Fruit fly (Drosophila melanogaster) whole organism, embryonic: Measurements from ENCODE around the gene CG14655.

Experiments
- Adf1 ChIP-seq: fragments of 200-800 bp; sonication (Bioruptor generic); IDR thresholded peaks from 2 replicates; pipeline ENCODE4 v1.3.6; 2022; ENCODE audit warnings: missing biosample characterization, missing genetic modification characterization
- CG10147 ChIP-seq: fragments of 200-800 bp; sonication (Bioruptor generic); optimal IDR thresholded peaks from 2 replicates; lab custom pipeline; 2019; ENCODE audit warnings: missing biosample characterization, mild to moderate bottlenecking, missing genetic modification characterization, moderate library complexity
- CG10267 ChIP-seq: fragments of 200-800 bp; sonication (Bioruptor generic); optimal IDR thresholded peaks from 2 replicates; lab custom pipeline; 2018; ENCODE audit warnings: missing biosample characterization, mild to moderate bottlenecking, missing genetic modification characterization, moderate library complexity
- CG10543 ChIP-seq: fragments of 200-800 bp; sonication (Bioruptor generic); optimal IDR thresholded peaks from 3 replicates; lab custom pipeline; 2017; ENCODE audit warnings: missing biosample characterization, mild to moderate bottlenecking, missing genetic modification characterization, moderate library complexity
- CG12155 ChIP-seq: fragments of 200-800 bp; sonication (Bioruptor generic); optimal IDR thresholded peaks from 3 replicates; lab custom pipeline; 2016; ENCODE audit warnings: missing biosample characterization, missing genetic modification characterization
- CG12219 ChIP-seq: fragments of 200-800 bp; sonication (Bioruptor generic); optimal IDR thresholded peaks from 3 replicates; lab custom pipeline; 2018; ENCODE audit warnings: missing biosample characterization, mild to moderate bottlenecking, missing genetic modification characterization
- CG12659 ChIP-seq: fragments of 200-800 bp; sonication (Bioruptor generic); optimal IDR thresholded peaks from 3 replicates; lab custom pipeline; 2017; ENCODE audit warnings: mild to moderate bottlenecking, missing biosample characterization, missing genetic modification reagents, missing genetic modification characterization
- CG13894 ChIP-seq: fragments of 200-800 bp; sonication (Bioruptor generic); optimal IDR thresholded peaks from 3 replicates; lab custom pipeline; 2018; ENCODE audit warnings: missing biosample characterization, mild to moderate bottlenecking, missing genetic modification characterization, moderate library complexity
- CG15269 ChIP-seq: fragments of 200-800 bp; sonication (Bioruptor generic); optimal IDR thresholded peaks from 2 replicates; lab custom pipeline; 2018; ENCODE audit warnings: missing biosample characterization, mild to moderate bottlenecking, missing genetic modification characterization, moderate library complexity
- CG18476 ChIP-seq: fragments of 200-800 bp; sonication (Bioruptor generic); optimal IDR thresholded peaks from 2 replicates; lab custom pipeline; 2016; ENCODE audit warnings: missing biosample characterization, mild to moderate bottlenecking, missing genetic modification characterization
- CG2199 ChIP-seq: fragments of 200-800 bp; sonication (Bioruptor generic); IDR thresholded peaks from 3 replicates; pipeline ENCODE4 v1.3.6; 2022; ENCODE audit warnings: missing biosample characterization, missing genetic modification characterization
- CG32767 ChIP-seq: fragments of 200-800 bp; sonication (Bioruptor generic); IDR thresholded peaks from 2 replicates; pipeline ENCODE4 v1.3.6; 2022; ENCODE audit warnings: missing biosample characterization, missing genetic modification characterization
- CG34224 ChIP-seq: fragments of 200-800 bp; sonication (Bioruptor generic); IDR thresholded peaks from 3 replicates; pipeline ENCODE4 v1.3.6; 2022; ENCODE audit warnings: missing biosample characterization, missing genetic modification characterization; ENCODE audit not compliant: partially characterized antibody
- CG34422 ChIP-seq: fragments of 200-800 bp; sonication (Bioruptor generic); IDR thresholded peaks from 3 replicates; pipeline ENCODE4 v1.3.6; 2022; ENCODE audit warnings: missing biosample characterization, missing genetic modification characterization
- CG42726 ChIP-seq: fragments of 200-800 bp; sonication (Bioruptor generic); IDR thresholded peaks from 2 replicates; pipeline ENCODE4 v1.3.6; 2022; ENCODE audit warnings: missing biosample characterization, missing genetic modification characterization; ENCODE audit not compliant: partially characterized antibody
- CG4820 ChIP-seq: fragments of 200-800 bp; sonication (Bioruptor generic); optimal IDR thresholded peaks from 3 replicates; lab custom pipeline; 2016; ENCODE audit warnings: missing biosample characterization, missing genetic modification characterization
- CG6791 ChIP-seq: fragments of 200-800 bp; sonication (Bioruptor generic); IDR thresholded peaks from 3 replicates; pipeline ENCODE4 v1.3.6; 2022; ENCODE audit warnings: missing biosample characterization, missing genetic modification characterization; ENCODE audit not compliant: partially characterized antibody
- CG7987 ChIP-seq: fragments of 200-800 bp; sonication (Bioruptor generic); optimal IDR thresholded peaks from 2 replicates; lab custom pipeline; 2018; ENCODE audit warnings: missing biosample characterization, mild to moderate bottlenecking, missing genetic modification characterization, moderate library complexity
- CG8924 ChIP-seq: fragments of 200-800 bp; optimal IDR thresholded peaks from 3 replicates; lab custom pipeline; 2019; ENCODE audit warnings: missing biosample characterization, mild to moderate bottlenecking, missing genetic modification characterization, moderate library complexity
- CG9932 ChIP-seq: fragments of 200-800 bp; sonication (Bioruptor generic); IDR thresholded peaks from 2 replicates; pipeline ENCODE4 v1.3.6; 2022; ENCODE audit warnings: missing biosample characterization, missing genetic modification characterization
- Deaf1 ChIP-seq: fragments of 200-800 bp; optimal IDR thresholded peaks from 3 replicates; lab custom pipeline; 2019; ENCODE audit warnings: missing biosample characterization, mild to moderate bottlenecking, missing genetic modification characterization, moderate library complexity
- Fer1 ChIP-seq: fragments of 200-800 bp; sonication (Bioruptor generic); optimal IDR thresholded peaks from 2 replicates; lab custom pipeline; 2017; ENCODE audit warnings: missing biosample characterization, mild to moderate bottlenecking, missing genetic modification characterization
- Hmr ChIP-seq: fragments of 200-800 bp; sonication (Bioruptor generic); optimal IDR thresholded peaks from 3 replicates; lab custom pipeline; 2017; ENCODE audit warnings: mild to moderate bottlenecking, missing biosample characterization, missing genetic modification reagents, missing genetic modification characterization
- MESR4 ChIP-seq: fragments of 200-800 bp; sonication (Bioruptor generic); optimal IDR thresholded peaks from 2 replicates; lab custom pipeline; 2018; ENCODE audit warnings: missing biosample characterization, mild to moderate bottlenecking, missing genetic modification characterization, moderate library complexity
- Myb ChIP-seq: fragments of 200-800 bp; sonication (Bioruptor generic); optimal IDR thresholded peaks from 2 replicates; lab custom pipeline; 2016; ENCODE audit warnings: missing biosample characterization, missing genetic modification characterization
- NfI ChIP-seq: fragments of 200-800 bp; sonication (Bioruptor generic); optimal IDR thresholded peaks from 3 replicates; lab custom pipeline; 2018; ENCODE audit warnings: missing biosample characterization, mild to moderate bottlenecking, missing genetic modification characterization, moderate library complexity
- Opbp ChIP-seq: fragments of 200-800 bp; sonication (Bioruptor generic); IDR thresholded peaks from 3 replicates; pipeline ENCODE4 v1.3.6; 2022; ENCODE audit warnings: missing biosample characterization, missing genetic modification characterization; ENCODE audit not compliant: partially characterized antibody
- Scr ChIP-seq: fragments of 200-800 bp; sonication (Bioruptor generic); IDR thresholded peaks from 2 replicates; pipeline ENCODE4 v1.3.6; 2022; ENCODE audit warnings: missing biosample characterization, missing genetic modification characterization; ENCODE audit not compliant: partially characterized antibody
- Trl ChIP-seq, 3 experiments: fragments of >200 bp in 2 of 3; fragments of 200-800 bp in 1 of 3; sonication (Bioruptor generic) in 1 of 3; optimal IDR thresholded peaks; 2 replicates in 1 of 3; 3 replicates in 2 of 3; lab custom pipeline; 2016 to 2017; ENCODE audit warnings: missing biosample characterization in 1 of 3, missing genetic modification characterization in 1 of 3
- abd-A ChIP-seq: fragments of 200-800 bp; sonication (Bioruptor generic); optimal IDR thresholded peaks from 3 replicates; lab custom pipeline; 2019; ENCODE audit warnings: missing biosample characterization, mild to moderate bottlenecking, missing genetic modification characterization, moderate library complexity
- amos ChIP-seq: fragments of 200-800 bp; sonication (Bioruptor generic); IDR thresholded peaks from 2 replicates; pipeline ENCODE4 v1.3.6; 2022; ENCODE audit warnings: missing biosample characterization, missing genetic modification characterization; ENCODE audit not compliant: partially characterized antibody
- aop ChIP-seq: fragments of 200-800 bp; sonication (Bioruptor generic); IDR thresholded peaks from 2 replicates; pipeline ENCODE4 v1.3.6; 2022; ENCODE audit warnings: missing biosample characterization, missing genetic modification characterization
- ash1 ChIP-seq: fragments of 200-800 bp; sonication (Bioruptor generic); optimal IDR thresholded peaks from 2 replicates; lab custom pipeline; 2018; ENCODE audit warnings: missing biosample characterization, mild to moderate bottlenecking, missing genetic modification characterization
- bbx ChIP-seq: fragments of 200-800 bp; sonication (Bioruptor generic); IDR thresholded peaks from 2 replicates; pipeline ENCODE4 v1.3.6; 2022; ENCODE audit warnings: missing biosample characterization, missing genetic modification characterization; ENCODE audit not compliant: partially characterized antibody
- cg ChIP-seq: fragments of 200-800 bp; sonication (Bioruptor generic); optimal IDR thresholded peaks from 3 replicates; lab custom pipeline; 2019; ENCODE audit warnings: missing biosample characterization, mild to moderate bottlenecking, missing genetic modification characterization, moderate library complexity
- chinmo ChIP-seq: fragments of 200-800 bp; sonication (Bioruptor generic); IDR thresholded peaks from 4 replicates; pipeline ENCODE4 v1.3.6; 2022; ENCODE audit warnings: missing biosample characterization, missing genetic modification characterization; ENCODE audit not compliant: partially characterized antibody
- chn ChIP-seq: fragments of 200-800 bp; sonication (Bioruptor generic); optimal IDR thresholded peaks from 2 replicates; lab custom pipeline; 2016; ENCODE audit warnings: missing biosample characterization, missing genetic modification characterization
- fd96Cb ChIP-seq: fragments of 200-800 bp; sonication (Bioruptor generic); optimal IDR thresholded peaks from 2 replicates; lab custom pipeline; 2018; ENCODE audit warnings: missing biosample characterization, mild to moderate bottlenecking, missing genetic modification characterization, moderate library complexity
- gce ChIP-seq: fragments of 200-800 bp; sonication (Bioruptor generic); IDR thresholded peaks from 3 replicates; pipeline ENCODE4 v1.3.6; 2022; ENCODE audit warnings: missing biosample characterization, missing genetic modification characterization
- kni ChIP-seq: fragments of 200-800 bp; sonication (Bioruptor generic); optimal IDR thresholded peaks from 3 replicates; lab custom pipeline; 2017; ENCODE audit warnings: mild to moderate bottlenecking, missing biosample characterization, missing genetic modification reagents, missing genetic modification characterization
- mirr ChIP-seq: fragments of 200-800 bp; sonication (Bioruptor generic); optimal IDR thresholded peaks from 3 replicates; lab custom pipeline; 2018; ENCODE audit warnings: missing biosample characterization, mild to moderate bottlenecking, missing genetic modification characterization
- onecut ChIP-seq: fragments of 200-800 bp; sonication (Bioruptor generic); IDR thresholded peaks from 2 replicates; pipeline ENCODE4 v1.3.6; 2022; ENCODE audit warnings: missing biosample characterization, missing genetic modification characterization
- psq ChIP-seq: fragments of 200-800 bp; sonication (Bioruptor generic); optimal IDR thresholded peaks from 2 replicates; lab custom pipeline; 2017; ENCODE audit warnings: missing biosample characterization, missing genetic modification characterization
- stc ChIP-seq: fragments of 200-800 bp; sonication (Bioruptor generic); IDR thresholded peaks from 2 replicates; pipeline ENCODE4 v1.3.6; 2022; ENCODE audit warnings: missing biosample characterization, missing genetic modification characterization
- sug ChIP-seq: fragments of 200-800 bp; optimal IDR thresholded peaks from 2 replicates; lab custom pipeline; 2019; ENCODE audit warnings: missing biosample characterization, mild to moderate bottlenecking, missing genetic modification characterization, moderate library complexity
- ttk ChIP-seq: fragments of 200-800 bp; sonication (Bioruptor generic); IDR thresholded peaks from 2 replicates; pipeline ENCODE4 v2.1.2; 2022; ENCODE audit warnings: missing biosample characterization, missing genetic modification characterization

CG14655 gene

dm6 chr3R:4809944-4810653 is 30.0 kb upstream of the CG14655 start:
- TF ChIP-seq CG2199 (0 out of 3 replicates have a peak, but pooled peaks have one; percentile 49), chn (GFP tag; lab: Kevin White, UChicago) (peak; percentile 5), CG9932 (GFP tag; lab: Robert Waterston, UW) (no peak), CG34224 (GFP tag; lab: Robert Waterston, UW) (0 out of 3 replicates have a peak, but pooled peaks have one; percentile 25), psq (peak; percentile 67), CG7987 (GFP tag; lab: Kevin White, UChicago) (peak; percentile 31), mirr (peak; percentile 24), CG18476 (GFP tag; lab: Kevin White, UChicago) (no peak), Opbp (0 out of 3 replicates have a peak, but pooled peaks have one; percentile 48), Hmr (GFP tag; lab: Kevin White, UChicago) (peak; percentile 13), CG12155 (GFP tag; lab: Kevin White, UChicago) (peak; percentile 57), fd96Cb (tag; lab: Kevin White, UChicago) (no peak), CG10543 (GFP tag; lab: Kevin White, UChicago) (peak; percentile 53), abd-A (tag; lab: Kevin White, UChicago) (peak; percentile 84), sug (peak; percentile 63), CG42726 (GFP tag; lab: Robert Waterston, UW) (peak; percentile 25; the same call in 1 of the 2 replicates), CG12659 (GFP tag; lab: Kevin White, UChicago) (no peak), Deaf1 (tag; lab: Kevin White, UChicago) (peak; percentile 87), NfI (no peak), stc (no peak), kni (GFP tag; lab: Kevin White, UChicago) (peak; percentile 79), ash1 (GFP tag; lab: Kevin White, UChicago) (no peak), ttk (GFP tag; lab: Robert Waterston, UW) (no peak), CG10147 (GFP tag; lab: Kevin White, UChicago) (peak; percentile 6), onecut (GFP tag; lab: Robert Waterston, UW) (0 out of 2 replicates have a peak, but pooled peaks have one; percentile 9), Trl (optimal IDR thresholded peaks at IDR 0.05; lab: Kevin White, UChicago) (peak; percentile 26 to 48), Trl (GFP tag; optimal IDR thresholded peaks at IDR 0.05; lab: Kevin White, UChicago) (no peak), amos (GFP tag; lab: Robert Waterston, UW) (peak; percentile 30; the same call in 1 of the 2 replicates), Scr (GFP tag; lab: Robert Waterston, UW) (peak; percentile 50), MESR4 (no peak), CG15269 (no peak), CG10267 (no peak), Fer1 (peak; percentile 41), gce (GFP tag; lab: Robert Waterston, UW) (peak; percentile 14; the same call in 1 of the 3 replicates), CG32767 (GFP tag; lab: Robert Waterston, UW) (0 out of 2 replicates have a peak, but pooled peaks have one; percentile 9), bbx (GFP tag; lab: Robert Waterston, UW) (peak; percentile 24; the same call in 1 of the 2 replicates), cg (GFP tag; lab: Kevin White, UChicago) (peak; percentile 93), CG4820 (peak; percentile 28), CG34422 (GFP tag; lab: Robert Waterston, UW) (0 out of 3 replicates have a peak, but pooled peaks have one; percentile 40), Myb (GFP tag; lab: Kevin White, UChicago) (no peak), CG8924 (tag; lab: Kevin White, UChicago) (peak; percentile 56), Adf1 (peak; percentile 25; the same call in 1 of the 2 replicates), CG12219 (GFP tag; lab: Kevin White, UChicago) (peak; percentile 2), aop (GFP tag; lab: Robert Waterston, UW) (peak; percentile 75; the same call in 1 of the 2 replicates), chinmo (GFP tag; lab: Robert Waterston, UW) (peak; percentile 90; the same call in 3 of the 4 replicates), CG6791 (GFP tag; lab: Robert Waterston, UW) (peak; percentile 14; the same call in 1 of the 3 replicates), CG13894 (tag; lab: Kevin White, UChicago) (peak; percentile 49)
